Fruit fly (Drosophila melanogaster) whole organism, embryonic: Measurements from ENCODE around the gene CG6511.

Experiments used
- Bteb2 ChIP-seq: fragments of 200-800 bp; sonication (Bioruptor generic); optimal IDR thresholded peaks from 2 replicates; lab custom pipeline; 2016; ENCODE audit warnings: missing biosample characterization, missing genetic modification characterization
- CG10959 ChIP-seq: fragments of 200-800 bp; sonication (Bioruptor generic); IDR thresholded peaks from 2 replicates; pipeline ENCODE4 v1.3.6; 2022; ENCODE audit warnings: missing biosample characterization, missing genetic modification characterization
- CG11504 ChIP-seq: fragments of 200-800 bp; sonication (Bioruptor generic); optimal IDR thresholded peaks from 3 replicates; lab custom pipeline; 2019; ENCODE audit warnings: missing biosample characterization, mild to moderate bottlenecking, missing genetic modification characterization, moderate library complexity
- CG11560 ChIP-seq: fragments of 200-800 bp; sonication (Bioruptor generic); IDR thresholded peaks from 3 replicates; pipeline ENCODE4 v1.3.6; 2022; ENCODE audit warnings: missing biosample characterization, missing genetic modification characterization
- CG12155 ChIP-seq: fragments of 200-800 bp; sonication (Bioruptor generic); optimal IDR thresholded peaks from 3 replicates; lab custom pipeline; 2016; ENCODE audit warnings: missing biosample characterization, missing genetic modification characterization
- CG16863 ChIP-seq: fragments of 200-800 bp; sonication (Bioruptor generic); optimal IDR thresholded peaks from 3 replicates; lab custom pipeline; 2016; ENCODE audit warnings: missing biosample characterization, missing genetic modification characterization
- CG17912 ChIP-seq: fragments of 200-800 bp; sonication (Bioruptor generic); optimal IDR thresholded peaks from 2 replicates; lab custom pipeline; 2018; ENCODE audit warnings: missing biosample characterization, mild to moderate bottlenecking, missing genetic modification characterization
- CG1832 ChIP-seq: fragments of 200-800 bp; sonication (Bioruptor generic); optimal IDR thresholded peaks from 2 replicates; lab custom pipeline; 2017; ENCODE audit warnings: missing biosample characterization, mild to moderate bottlenecking, missing genetic modification characterization, inconsistent platforms
- CG18599 ChIP-seq: fragments of 200-800 bp; sonication (Bioruptor generic); optimal IDR thresholded peaks from 3 replicates; lab custom pipeline; 2017; ENCODE audit warnings: missing biosample characterization, missing genetic modification characterization, mild to moderate bottlenecking, moderate library complexity, missing genetic modification reagents
- CG30020 ChIP-seq: fragments of 200-800 bp; optimal IDR thresholded peaks from 2 replicates; lab custom pipeline; 2019; ENCODE audit warnings: missing biosample characterization, mild to moderate bottlenecking, missing genetic modification characterization, moderate library complexity
- CG30403 ChIP-seq: fragments of 200-800 bp; sonication (Bioruptor generic); optimal IDR thresholded peaks from 3 replicates; lab custom pipeline; 2016; ENCODE audit warnings: missing biosample characterization, missing genetic modification characterization
- CG31441 ChIP-seq: fragments of 200-800 bp; sonication (Bioruptor generic); IDR thresholded peaks from 2 replicates; pipeline ENCODE4 v1.3.6; 2022; ENCODE audit warnings: missing biosample characterization, missing genetic modification characterization
- CG4424 ChIP-seq: fragments of 200-800 bp; sonication (Bioruptor generic); optimal IDR thresholded peaks from 3 replicates; lab custom pipeline; 2016; ENCODE audit warnings: missing biosample characterization, missing genetic modification characterization
- CG6854 ChIP-seq: fragments of 200-800 bp; sonication (Bioruptor generic); optimal IDR thresholded peaks from 3 replicates; lab custom pipeline; 2017; ENCODE audit warnings: missing biosample characterization, mild to moderate bottlenecking, missing genetic modification characterization
- D ChIP-seq, 2 experiments: fragments of 200-800 bp in 1 of 2; fragments of >200 bp in 1 of 2; sonication (Bioruptor generic) in 1 of 2; optimal IDR thresholded peaks; 2 replicates in 1 of 2; 3 replicates in 1 of 2; lab custom pipeline; 2017; ENCODE audit warnings: mild to moderate bottlenecking in 1 of 2, missing biosample characterization in 1 of 2, missing genetic modification characterization in 1 of 2, missing genetic modification reagents in 1 of 2
- D19B ChIP-seq: fragments of 200-800 bp; sonication (Bioruptor generic); optimal IDR thresholded peaks from 2 replicates; lab custom pipeline; 2017; ENCODE audit warnings: missing biosample characterization, mild to moderate bottlenecking, missing genetic modification characterization
- Dfd ChIP-seq, 2 experiments: fragments of >200 bp; optimal IDR thresholded peaks; 2 replicates each; lab custom pipeline; 2017; ENCODE audit warnings: missing biosample characterization in 2 of 2, missing genetic modification characterization in 2 of 2
- Dref ChIP-seq: fragments of 200-800 bp; sonication (Bioruptor generic); IDR thresholded peaks from 2 replicates; pipeline ENCODE4 v1.3.6; 2022; ENCODE audit warnings: missing biosample characterization, missing genetic modification characterization
- H15 ChIP-seq: fragments of 200-800 bp; sonication (Bioruptor generic); IDR thresholded peaks from 3 replicates; pipeline ENCODE4 v1.3.6; 2022; ENCODE audit warnings: missing biosample characterization, missing genetic modification characterization
- H2.0 ChIP-seq: fragments of 200-800 bp; sonication (Bioruptor generic); IDR thresholded peaks from 2 replicates; pipeline ENCODE4 v1.3.6; 2022; ENCODE audit warnings: missing biosample characterization, missing genetic modification characterization
- Hr3 ChIP-seq: fragments of 200-800 bp; sonication (Bioruptor generic); optimal IDR thresholded peaks from 3 replicates; lab custom pipeline; 2016; ENCODE audit warnings: missing biosample characterization, missing genetic modification characterization
- Opbp ChIP-seq: fragments of 200-800 bp; sonication (Bioruptor generic); IDR thresholded peaks from 3 replicates; pipeline ENCODE4 v1.3.6; 2022; ENCODE audit warnings: missing biosample characterization, missing genetic modification characterization; ENCODE audit not compliant: partially characterized antibody
- PHDP ChIP-seq: fragments of 200-800 bp; sonication (Bioruptor generic); optimal IDR thresholded peaks from 3 replicates; lab custom pipeline; 2018; ENCODE audit warnings: missing biosample characterization, mild to moderate bottlenecking, missing genetic modification characterization, moderate library complexity
- Scr ChIP-seq: fragments of 200-800 bp; sonication (Bioruptor generic); IDR thresholded peaks from 2 replicates; pipeline ENCODE4 v1.3.6; 2022; ENCODE audit warnings: missing biosample characterization, missing genetic modification characterization; ENCODE audit not compliant: partially characterized antibody
- Six4 ChIP-seq: fragments of 200-800 bp; sonication (Bioruptor generic); optimal IDR thresholded peaks from 2 replicates; lab custom pipeline; 2016; ENCODE audit warnings: missing biosample characterization, missing genetic modification characterization
- Ssrp ChIP-seq: fragments of 200-800 bp; sonication (Bioruptor generic); optimal IDR thresholded peaks from 2 replicates; lab custom pipeline; 2018; ENCODE audit warnings: missing biosample characterization, mild to moderate bottlenecking, missing genetic modification characterization, moderate library complexity
- YL-1 ChIP-seq: fragments of 200-800 bp; sonication (Bioruptor generic); optimal IDR thresholded peaks from 3 replicates; lab custom pipeline; 2017; ENCODE audit warnings: missing biosample characterization, mild to moderate bottlenecking, missing genetic modification characterization
- abd-A ChIP-seq: fragments of 200-800 bp; sonication (Bioruptor generic); optimal IDR thresholded peaks from 3 replicates; lab custom pipeline; 2019; ENCODE audit warnings: missing biosample characterization, mild to moderate bottlenecking, missing genetic modification characterization, moderate library complexity
- az2 ChIP-seq: fragments of 200-800 bp; sonication (Bioruptor generic); optimal IDR thresholded peaks from 3 replicates; lab custom pipeline; 2016; ENCODE audit warnings: missing biosample characterization, missing genetic modification characterization
- fd64A ChIP-seq: fragments of 200-800 bp; sonication (Bioruptor generic); optimal IDR thresholded peaks from 3 replicates; lab custom pipeline; 2018; ENCODE audit warnings: missing biosample characterization, mild to moderate bottlenecking, missing genetic modification characterization
- fu2 ChIP-seq: fragments of 200-800 bp; sonication (Bioruptor generic); optimal IDR thresholded peaks from 2 replicates; lab custom pipeline; 2016; ENCODE audit warnings: missing biosample characterization, missing genetic modification characterization
- gcm ChIP-seq: fragments of 200-800 bp; sonication (Bioruptor generic); optimal IDR thresholded peaks from 2 replicates; lab custom pipeline; 2019; ENCODE audit warnings: missing biosample characterization, mild to moderate bottlenecking, missing genetic modification characterization, moderate library complexity
- inv ChIP-seq: fragments of 200-800 bp; sonication (Bioruptor generic); IDR thresholded peaks from 2 replicates; pipeline ENCODE4 v1.3.6; 2022; ENCODE audit warnings: missing biosample characterization, missing genetic modification characterization; ENCODE audit not compliant: partially characterized antibody
- jing ChIP-seq: fragments of 200-800 bp; sonication (Bioruptor generic); optimal IDR thresholded peaks from 2 replicates; lab custom pipeline; 2018; ENCODE audit warnings: missing biosample characterization, mild to moderate bottlenecking, missing genetic modification characterization
- lilli ChIP-seq: fragments of 200-800 bp; sonication (Bioruptor generic); optimal IDR thresholded peaks from 3 replicates; lab custom pipeline; 2016; ENCODE audit warnings: missing biosample characterization, missing genetic modification characterization
- lola ChIP-seq, 3 experiments: fragments of >200 bp in 2 of 3; fragments of 200-800 bp in 1 of 3; sonication (Bioruptor generic) in 1 of 3; optimal IDR thresholded peaks; 2 replicates each; lab custom pipeline; 2017 to 2019; ENCODE audit warnings: missing biosample characterization in 3 of 3, missing genetic modification characterization in 3 of 3, mild to moderate bottlenecking in 1 of 3, moderate library complexity in 1 of 3
- lov ChIP-seq, 2 experiments: fragments of 200-800 bp in 1 of 2; fragments of >200 bp in 1 of 2; sonication (Bioruptor generic) in 1 of 2; IDR thresholded peaks in 1 of 2; optimal IDR thresholded peaks in 1 of 2; 2 replicates in 1 of 2; 3 replicates in 1 of 2; pipeline versions ENCODE4 v1.3.6 to Lab custom; 2017 to 2022; ENCODE audit warnings: missing biosample characterization in 1 of 2, missing genetic modification characterization in 1 of 2
- mirr ChIP-seq: fragments of 200-800 bp; sonication (Bioruptor generic); optimal IDR thresholded peaks from 3 replicates; lab custom pipeline; 2018; ENCODE audit warnings: missing biosample characterization, mild to moderate bottlenecking, missing genetic modification characterization
- odd ChIP-seq: fragments of 200-800 bp; sonication (Bioruptor generic); optimal IDR thresholded peaks from 2 replicates; lab custom pipeline; 2017; ENCODE audit warnings: missing biosample characterization, mild to moderate bottlenecking, missing genetic modification characterization
- pan ChIP-seq, 4 experiments: fragments of >200 bp in 3 of 4; fragments of 200-800 bp in 1 of 4; sonication (Bioruptor generic) in 1 of 4; optimal IDR thresholded peaks in 3 of 4; IDR thresholded peaks in 1 of 4; 2 replicates each; pipeline versions ENCODE4 v1.3.6 to Lab custom; 2017 to 2022; ENCODE audit warnings: missing biosample characterization in 2 of 4, missing genetic modification characterization in 2 of 4, mixed read lengths in 1 of 4
- pb ChIP-seq: fragments of 200-800 bp; sonication (Bioruptor generic); optimal IDR thresholded peaks from 3 replicates; lab custom pipeline; 2016; ENCODE audit warnings: missing biosample characterization, missing genetic modification characterization
- ranshi ChIP-seq: fragments of 200-800 bp; sonication (Bioruptor generic); IDR thresholded peaks from 2 replicates; pipeline ENCODE4 v1.3.6; 2022; ENCODE audit warnings: missing biosample characterization, missing genetic modification characterization
- ro ChIP-seq: fragments of 200-800 bp; sonication (Bioruptor generic); IDR thresholded peaks from 2 replicates; pipeline ENCODE4 v1.3.6; 2022; ENCODE audit warnings: missing biosample characterization, missing genetic modification characterization
- sens ChIP-seq: fragments of 200-800 bp; sonication (Bioruptor generic); peaks from one replicate; lab custom pipeline; 2016; ENCODE audit warnings: missing biosample characterization, missing genetic modification characterization
- sob ChIP-seq: fragments of 200-800 bp; sonication (Bioruptor generic); IDR thresholded peaks from 2 replicates; pipeline ENCODE4 v1.3.6; 2022; ENCODE audit warnings: missing biosample characterization, missing genetic modification characterization
- sr ChIP-seq: fragments of 200-800 bp; sonication (Bioruptor generic); IDR thresholded peaks from 3 replicates; pipeline ENCODE4 v1.3.6; 2022; ENCODE audit warnings: missing biosample characterization, missing genetic modification characterization
- tin ChIP-seq: fragments of 200-800 bp; sonication (Bioruptor generic); optimal IDR thresholded peaks from 3 replicates; lab custom pipeline; 2016; ENCODE audit warnings: missing biosample characterization, missing genetic modification characterization
- ttk ChIP-seq: fragments of 200-800 bp; sonication (Bioruptor generic); IDR thresholded peaks from 2 replicates; pipeline ENCODE4 v2.1.2; 2022; ENCODE audit warnings: missing biosample characterization, missing genetic modification characterization
- zfh1 ChIP-seq: fragments of 200-800 bp; sonication (Bioruptor generic); IDR thresholded peaks from 3 replicates; pipeline ENCODE4 v1.3.6; 2022; ENCODE audit warnings: missing biosample characterization, missing genetic modification characterization

Gene CG6511

dm6 chr3L:8763037-8763454, 41.9 kb downstream of the CG6511 start (continued):
- no peak for TF ChIP-seq CG11560
- TF ChIP-seq inv (GFP tag; lab: Robert Waterston, UW): no peak
- no peak for TF ChIP-seq gcm
- TF ChIP-seq CG30403: peak; percentile 45
- TF ChIP-seq CG11504 (tag; lab: Kevin White, UChicago): peak; percentile 56
- peak; percentile 46 for TF ChIP-seq Ssrp
- no peak for TF ChIP-seq lola (GFP tag; optimal IDR thresholded peaks at IDR 0.05; lab: Kevin White, UChicago)
- peak; percentile 56; the same call in 1 of the 3 replicates for TF ChIP-seq H15
- peak; percentile 27 for TF ChIP-seq CG18599 (GFP tag; lab: Kevin White, UChicago)
- TF ChIP-seq Opbp (GFP tag; lab: Robert Waterston, UW): no peak
- TF ChIP-seq lov (optimal IDR thresholded peaks at IDR 0.05; lab: Kevin White, UChicago): no peak
- 0 out of 3 replicates have a peak, but pooled peaks have one; percentile 66 for TF ChIP-seq lov (GFP tag; IDR thresholded peaks at IDR 0.05; lab: Robert Waterston, UW)
- peak; percentile 55 for TF ChIP-seq CG31441 (GFP tag; lab: Robert Waterston, UW)
- TF ChIP-seq Hr3: peak; percentile 17
- no peak for TF ChIP-seq D (optimal IDR thresholded peaks at IDR 0.05; lab: Kevin White, UChicago)
- TF ChIP-seq D (GFP tag; optimal IDR thresholded peaks at IDR 0.05; lab: Kevin White, UChicago): peak; percentile 7
- no peak for TF ChIP-seq CG1832 (GFP tag; lab: Kevin White, UChicago)
- TF ChIP-seq fu2 (GFP tag; lab: Kevin White, UChicago): no peak
- TF ChIP-seq pb (GFP tag; lab: Kevin White, UChicago): no peak
- no peak for TF ChIP-seq Dfd (GFP tag; optimal IDR thresholded peaks at IDR 0.05; lab: Kevin White, UChicago)
- no peak for TF ChIP-seq jing (GFP tag; lab: Kevin White, UChicago)
- peak; percentile 62 for TF ChIP-seq H2.0 (GFP tag; lab: Robert Waterston, UW)
- TF ChIP-seq D19B (GFP tag; lab: Kevin White, UChicago): peak; percentile 70
- TF ChIP-seq mirr (GFP tag; lab: Kevin White, UChicago): no peak
- peak; percentile 24 for TF ChIP-seq CG16863 (GFP tag; lab: Kevin White, UChicago)
- peak; percentile 59 for TF ChIP-seq Scr (GFP tag; lab: Robert Waterston, UW)
- peak; percentile 85 for TF ChIP-seq sens (GFP tag; lab: Kevin White, UChicago)
- TF ChIP-seq Bteb2 (GFP tag; lab: Kevin White, UChicago): no peak
- TF ChIP-seq CG17912 (GFP tag; lab: Kevin White, UChicago): no peak
- TF ChIP-seq CG6854 (GFP tag; lab: Kevin White, UChicago): no peak
- no peak for TF ChIP-seq abd-A
- peak; percentile 39; the same call in 1 of the 3 replicates for TF ChIP-seq zfh1 (GFP tag; lab: Robert Waterston, UW)
- TF ChIP-seq Dref (GFP tag; lab: Robert Waterston, UW): no peak
- TF ChIP-seq CG4424 (GFP tag; lab: Kevin White, UChicago): no peak
- TF ChIP-seq az2: peak; percentile 12
- peak; percentile 26 for TF ChIP-seq odd (GFP tag; lab: Kevin White, UChicago)
- TF ChIP-seq ttk (GFP tag; lab: Robert Waterston, UW): peak; percentile 73
- no peak for TF ChIP-seq ro
- TF ChIP-seq YL-1 (GFP tag; lab: Kevin White, UChicago): no peak
- peak; percentile 50 for TF ChIP-seq lilli (GFP tag; lab: Kevin White, UChicago)
- TF ChIP-seq CG30020: no peak
- TF ChIP-seq CG12155 (GFP tag; lab: Kevin White, UChicago): peak; percentile 49
- TF ChIP-seq pan (optimal IDR thresholded peaks at IDR 0.05; lab: Kevin White, UChicago): no peak
- peak in 1 of 2 experiments; percentile 80 for TF ChIP-seq pan (GFP tag; optimal IDR thresholded peaks at IDR 0.05 in 1 of 2, IDR thresholded peaks at IDR 0.05 in 1 of 2)
- no peak for TF ChIP-seq Six4 (GFP tag; lab: Kevin White, UChicago)
- TF ChIP-seq PHDP: peak; percentile 43
- no peak for TF ChIP-seq CG10959
- TF ChIP-seq ranshi (GFP tag; lab: Robert Waterston, UW): 0 out of 2 replicates have a peak, but pooled peaks have one; percentile 33
- peak; percentile 46; the same call in 1 of the 2 replicates for TF ChIP-seq sob
- peak; percentile 96 for TF ChIP-seq sr (GFP tag; lab: Robert Waterston, UW)
- no peak for TF ChIP-seq tin (GFP tag; lab: Kevin White, UChicago)
- no peak for TF ChIP-seq fd64A (GFP tag; lab: Kevin White, UChicago)
